Worm (Caenorhabditis elegans) whole organism, L4 larva: Measurements from ENCODE around the gene C38C3.3.

ENCODE experiments used
- D1046.2 ChIP-seq: fragments of 200-800 bp; sonication (Bioruptor generic); IDR thresholded peaks from 2 replicates; pipeline ENCODE4 v1.3.6; 2022; ENCODE audit warnings: missing genetic modification characterization, missing compliant biosample characterization
- F37D6.2 ChIP-seq: sonication (generic microtip); optimal IDR thresholded peaks from 2 replicates; lab custom pipeline; 2016; ENCODE audit warnings: mild to moderate bottlenecking, missing genetic modification characterization, missing compliant biosample characterization
- F44E2.7 ChIP-seq: fragments of 200-800 bp; sonication (Bioruptor generic); IDR thresholded peaks from 2 replicates; pipeline ENCODE4 v2.1.2; 2022; ENCODE audit warnings: missing genetic modification characterization, missing compliant biosample characterization
- F49E8.2 ChIP-seq: sonication (generic microtip); optimal IDR thresholded peaks from 2 replicates; lab custom pipeline; 2016; ENCODE audit warnings: missing compliant biosample characterization, mild to moderate bottlenecking, missing genetic modification characterization, borderline replicate concordance
- ZK337.2 ChIP-seq: fragments of 200-800 bp; sonication (Bioruptor generic); IDR thresholded peaks from 2 replicates; pipeline ENCODE4 v1.3.6; 2022; ENCODE audit warnings: missing genetic modification reagents, missing genetic modification characterization, missing compliant biosample characterization
- aha-1 ChIP-seq: fragments of 150-350 bp; peaks from one replicate; lab custom pipeline; 2014; ENCODE audit warnings: missing biosample characterization, missing genetic modification characterization
- aly-2 ChIP-seq: sonication (generic microtip); optimal IDR thresholded peaks from 2 replicates; lab custom pipeline; 2018; ENCODE audit warnings: missing biosample characterization, missing genetic modification characterization
- ama-1 ChIP-seq: fragments of 150-350 bp; optimal IDR thresholded peaks from 2 replicates; lab custom pipeline; 2014; ENCODE audit warnings: inconsistent platforms, mixed read lengths
- attf-4 ChIP-seq: sonication (generic microtip); optimal IDR thresholded peaks from 3 replicates; lab custom pipeline; 2017; ENCODE audit warnings: missing biosample characterization, missing genetic modification characterization
- ceh-20 ChIP-seq: fragments of 200-800 bp; sonication (Bioruptor generic); IDR thresholded peaks from 2 replicates; pipeline ENCODE4 v1.3.6; 2022; ENCODE audit warnings: missing genetic modification reagents, missing genetic modification characterization, missing compliant biosample characterization
- ceh-28 ChIP-seq: fragments of 150-350 bp; optimal IDR thresholded peaks from 2 replicates; lab custom pipeline; 2014; ENCODE audit warnings: missing biosample characterization, missing genetic modification reagents, missing genetic modification characterization
- ceh-62 ChIP-seq: sonication (generic microtip); optimal IDR thresholded peaks from 2 replicates; lab custom pipeline; 2017; ENCODE audit warnings: missing biosample characterization, missing genetic modification characterization
- ceh-82 ChIP-seq: sonication (generic microtip); optimal IDR thresholded peaks from 2 replicates; lab custom pipeline; 2017; ENCODE audit warnings: missing biosample characterization, missing genetic modification characterization
- cey-2 ChIP-seq: sonication (generic microtip); optimal IDR thresholded peaks from 3 replicates; lab custom pipeline; 2017; ENCODE audit warnings: missing genetic modification characterization, mild to moderate bottlenecking, missing compliant biosample characterization, antibody characterized with exemption, borderline replicate concordance; ENCODE audit not compliant: insufficient read depth
- ctbp-1 ChIP-seq: fragments of 200-800 bp; sonication (Bioruptor generic); IDR thresholded peaks from 2 replicates; pipeline ENCODE4 v1.3.6; 2022; ENCODE audit warnings: missing genetic modification reagents, missing genetic modification characterization, missing compliant biosample characterization
- dmd-6 ChIP-seq: fragments of 200-800 bp; sonication (Bioruptor generic); IDR thresholded peaks from 2 replicates; pipeline ENCODE4 v1.3.6; 2022; ENCODE audit warnings: missing genetic modification reagents, missing genetic modification characterization, missing compliant biosample characterization
- dmd-9 ChIP-seq: fragments of 200-800 bp; sonication (Bioruptor generic); IDR thresholded peaks from 2 replicates; pipeline ENCODE4 v1.3.6; 2022; ENCODE audit warnings: missing genetic modification reagents, missing genetic modification characterization, missing compliant biosample characterization
- dpl-1 ChIP-seq: fragments of 150-350 bp; optimal IDR thresholded peaks from 2 replicates; lab custom pipeline; 2014; ENCODE audit warnings: missing biosample characterization, missing genetic modification reagents, missing genetic modification characterization
- fkh-10 ChIP-seq: fragments of 150-350 bp; optimal IDR thresholded peaks from 2 replicates; lab custom pipeline; 2014; ENCODE audit warnings: missing biosample characterization, missing genetic modification reagents, missing genetic modification characterization
- hlh-11 ChIP-seq: fragments of 200-800 bp; sonication (Bioruptor generic); optimal IDR thresholded peaks from 2 replicates; lab custom pipeline; 2018; ENCODE audit warnings: mild to moderate bottlenecking, missing genetic modification characterization, missing compliant biosample characterization
- hlh-30 ChIP-seq: sonication (generic microtip); optimal IDR thresholded peaks from 2 replicates; lab custom pipeline; 2017; ENCODE audit warnings: antibody characterized with exemption, mild to moderate bottlenecking, missing genetic modification characterization, missing compliant biosample characterization; ENCODE audit not compliant: insufficient read depth
- lim-7 ChIP-seq: fragments of 200-800 bp; sonication (Bioruptor generic); IDR thresholded peaks from 2 replicates; pipeline ENCODE4 v1.3.6; 2022; ENCODE audit warnings: missing genetic modification characterization, missing compliant biosample characterization
- lin-1 ChIP-seq: fragments of 200-800 bp; sonication (Bioruptor generic); IDR thresholded peaks from 2 replicates; pipeline ENCODE4 v1.3.6; 2022; ENCODE audit warnings: missing genetic modification reagents, missing genetic modification characterization, missing compliant biosample characterization
- lin-15B ChIP-seq: fragments of 150-350 bp; sonication (generic microtip); optimal IDR thresholded peaks from 3 replicates; lab custom pipeline; 2014; ENCODE audit warnings: missing biosample characterization, missing genetic modification characterization
- lin-38 ChIP-seq: fragments of 200-800 bp; sonication (Bioruptor generic); IDR thresholded peaks from 2 replicates; pipeline ENCODE4 v1.3.6; 2022; ENCODE audit warnings: missing genetic modification reagents, missing genetic modification characterization, missing compliant biosample characterization
- lsy-2 ChIP-seq, 2 experiments: fragments of 150-350 bp in 1 of 2; sonication (generic microtip) in 1 of 2; optimal IDR thresholded peaks; 2 replicates each; lab custom pipeline; 2014 to 2017; ENCODE audit warnings: missing biosample characterization in 2 of 2, missing genetic modification characterization in 2 of 2
- madf-9 ChIP-seq: fragments of 200-800 bp; sonication (Bioruptor generic); conservative IDR thresholded peaks from 2 replicates; pipeline ENCODE4 v1.3.6; 2022; ENCODE audit warnings: missing genetic modification reagents, missing genetic modification characterization, missing compliant biosample characterization
- mdl-1 ChIP-seq, 2 experiments: fragments of 150-350 bp in 1 of 2; sonication (generic microtip) in 1 of 2; optimal IDR thresholded peaks; 2 replicates each; lab custom pipeline; 2014 to 2017; ENCODE audit warnings: missing biosample characterization in 2 of 2, missing genetic modification characterization in 2 of 2
- mep-1 ChIP-seq: fragments of 150-350 bp; sonication (generic microtip); optimal IDR thresholded peaks from 3 replicates; lab custom pipeline; 2014; ENCODE audit warnings: missing biosample characterization, missing genetic modification characterization
- mes-2 ChIP-seq: sonication (generic microtip); optimal IDR thresholded peaks from 2 replicates; lab custom pipeline; 2016; ENCODE audit warnings: missing genotype, mild to moderate bottlenecking, missing genetic modification characterization, missing compliant biosample characterization; ENCODE audit not compliant: poor library complexity, severe bottlenecking
- mxl-3 ChIP-seq: fragments of 200-800 bp; sonication (Bioruptor generic); optimal IDR thresholded peaks from 2 replicates; lab custom pipeline; 2018; ENCODE audit warnings: mild to moderate bottlenecking, missing genetic modification characterization, missing compliant biosample characterization
- nhr-10 ChIP-seq: fragments of 150-350 bp; optimal IDR thresholded peaks from 2 replicates; lab custom pipeline; 2014; ENCODE audit warnings: missing biosample characterization, missing genetic modification characterization
- nhr-111 ChIP-seq: fragments of 200-800 bp; sonication (Bioruptor generic); optimal IDR thresholded peaks from 2 replicates; lab custom pipeline; 2018; ENCODE audit warnings: mild to moderate bottlenecking, missing genetic modification characterization, missing compliant biosample characterization
- nhr-28 ChIP-seq: fragments of 150-350 bp; optimal IDR thresholded peaks from 2 replicates; lab custom pipeline; 2014; ENCODE audit warnings: missing biosample characterization, missing genetic modification characterization
- nhr-41 ChIP-seq: fragments of 200-800 bp; sonication (Bioruptor generic); IDR thresholded peaks from 2 replicates; pipeline ENCODE4 v1.3.6; 2022; ENCODE audit warnings: missing genetic modification reagents, missing genetic modification characterization, missing compliant biosample characterization
- nhr-6 ChIP-seq: fragments of 150-350 bp; optimal IDR thresholded peaks from 2 replicates; lab custom pipeline; 2014; ENCODE audit warnings: missing biosample characterization, missing genetic modification characterization
- nhr-77 ChIP-seq: fragments of 150-350 bp; optimal IDR thresholded peaks from 2 replicates; lab custom pipeline; 2014; ENCODE audit warnings: missing biosample characterization, missing genetic modification characterization
- pqm-1 ChIP-seq: sonication (generic microtip); optimal IDR thresholded peaks from 2 replicates; lab custom pipeline; 2017; ENCODE audit warnings: missing biosample characterization, missing genetic modification characterization
- saeg-2 ChIP-seq: fragments of 200-800 bp; sonication (Bioruptor generic); IDR thresholded peaks from 2 replicates; pipeline ENCODE4 v1.3.6; 2022; ENCODE audit warnings: missing genetic modification reagents, missing genetic modification characterization, missing compliant biosample characterization
- set-16 ChIP-seq: fragments of 200-800 bp; sonication (Bioruptor generic); IDR thresholded peaks from 2 replicates; pipeline ENCODE4 v1.3.6; 2022; ENCODE audit warnings: missing genetic modification reagents, missing genetic modification characterization, missing compliant biosample characterization
- spr-1 ChIP-seq: sonication (generic microtip); optimal IDR thresholded peaks from 2 replicates; lab custom pipeline; 2016; ENCODE audit warnings: mild to moderate bottlenecking, missing genetic modification characterization, missing compliant biosample characterization
- tag-97 ChIP-seq: fragments of 200-800 bp; sonication (Bioruptor generic); IDR thresholded peaks from 2 replicates; pipeline ENCODE4 v1.3.6; 2022; ENCODE audit warnings: missing genetic modification characterization, missing compliant biosample characterization
- zfp-2 ChIP-seq: sonication (generic microtip); optimal IDR thresholded peaks from 2 replicates; lab custom pipeline; 2016; ENCODE audit warnings: mild to moderate bottlenecking, missing genetic modification characterization, missing compliant biosample characterization
- zip-2 ChIP-seq: fragments of 150-350 bp; optimal IDR thresholded peaks from 2 replicates; lab custom pipeline; 2014; ENCODE audit warnings: missing biosample characterization, missing genetic modification characterization
- ztf-11 ChIP-seq: fragments of 150-350 bp; optimal IDR thresholded peaks from 2 replicates; lab custom pipeline; 2014; ENCODE audit warnings: missing biosample characterization, missing genetic modification characterization

The C38C3.3 gene

DNA sequence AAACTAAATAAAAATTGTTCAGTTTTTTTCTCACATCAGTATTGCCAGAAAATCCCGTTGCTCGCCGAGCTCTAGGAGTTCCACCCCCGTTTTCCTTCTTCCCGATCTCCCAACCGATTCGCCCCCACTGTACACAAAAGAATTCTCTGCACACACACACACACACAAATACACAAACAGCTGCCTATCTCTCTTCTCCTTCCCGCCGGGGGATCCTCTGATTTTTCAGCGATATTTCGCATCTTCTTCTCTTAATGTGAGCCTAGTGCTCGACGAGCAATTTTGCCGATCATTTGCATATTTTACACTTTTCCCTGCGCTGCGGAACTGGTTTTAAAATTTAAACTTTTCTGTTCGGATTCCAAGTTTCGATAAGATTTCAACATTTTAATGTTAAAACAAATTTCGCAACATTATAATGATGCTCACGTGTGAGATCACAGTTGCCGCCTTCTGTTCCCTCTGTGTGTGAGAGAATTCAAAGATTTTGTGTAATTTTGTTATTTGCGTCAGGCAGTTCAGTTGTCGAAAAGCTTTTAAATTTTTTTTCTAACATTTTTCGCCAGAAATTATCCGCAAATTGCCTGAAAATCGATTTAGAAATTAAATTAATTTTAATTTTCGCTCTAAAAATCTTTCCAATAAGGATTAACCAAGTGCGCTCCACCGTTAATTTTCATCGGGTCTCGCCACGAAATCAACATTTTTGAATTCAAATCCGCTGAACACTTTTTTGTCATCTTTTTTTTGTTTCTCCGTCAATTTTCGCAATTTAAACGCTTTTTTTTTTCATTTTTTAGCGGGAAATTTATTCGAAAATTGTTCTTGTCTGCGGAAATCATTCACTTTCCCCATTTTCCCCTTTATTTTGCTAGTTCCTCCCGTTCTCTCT lies 24.1 kb upstream of the C38C3.3 start (continued):
- TF ChIP-seq F37D6.2, result peak; percentile 18

DNA sequence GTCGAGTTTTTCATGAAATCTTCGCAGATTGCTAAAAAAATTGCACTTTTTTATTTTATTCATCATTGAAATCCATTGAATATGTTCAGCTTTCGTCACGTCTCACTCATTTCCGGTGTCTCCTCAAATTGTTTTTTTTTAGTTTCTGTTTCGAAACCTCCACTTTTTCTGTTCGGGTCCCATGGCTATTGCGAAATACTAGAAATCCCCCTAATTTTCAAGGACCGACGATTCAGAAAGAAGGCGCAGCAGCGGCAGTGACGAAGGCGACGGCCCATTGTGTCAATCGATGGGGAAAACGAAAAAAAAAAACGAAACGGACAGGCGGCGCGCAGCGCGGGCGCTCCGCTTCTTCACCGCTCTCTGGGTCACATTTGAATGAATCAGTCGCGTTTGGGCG lies 23.5 kb upstream of the C38C3.3 start:
- TF ChIP-seq set-16 (GFP tag; lab: Robert Waterston, UW) (peak; percentile 46; the same call in 1 of the 2 replicates), madf-9 (GFP tag; lab: Robert Waterston, UW) (peak; percentile 34; the same call in 1 of the 2 replicates), mep-1 (tag; lab: Kevin White, UChicago) (no peak), hlh-11 (tag; lab: Kevin White, UChicago) (no peak), aly-2 (tag; lab: Kevin White, UChicago) (no peak), ctbp-1 (0 out of 2 replicates have a peak, but pooled peaks have one; percentile 13), mes-2 (tag; lab: Kevin White, UChicago) (peak; percentile 34), D1046.2 (GFP tag; lab: Robert Waterston, UW) (0 out of 2 replicates have a peak, but pooled peaks have one; percentile 28)

DNA sequence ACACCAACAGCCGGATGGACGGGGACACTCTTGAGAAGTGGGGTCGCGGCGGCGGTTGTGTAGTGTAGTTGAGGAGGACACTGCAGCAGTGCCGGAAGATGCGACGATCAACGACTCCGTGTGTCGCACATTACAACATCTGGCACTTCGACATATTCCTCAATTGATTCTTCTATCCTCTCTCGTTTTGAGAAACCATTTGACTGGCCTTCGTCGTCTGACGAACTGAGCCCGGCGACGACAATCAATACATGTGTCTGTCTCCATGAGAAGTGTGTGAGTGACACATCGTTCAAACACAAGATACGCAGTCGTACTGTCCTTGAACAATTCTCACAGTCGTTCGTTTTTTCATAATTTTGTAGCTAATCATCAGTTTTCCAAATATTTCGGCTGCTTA lies 22.9 kb upstream of the C38C3.3 start:
- TF ChIP-seq lin-38 (GFP tag; lab: Robert Waterston, UW), result no peak
- TF ChIP-seq nhr-77 (tag; lab: Kevin White, UChicago), result no peak
- no peak for TF ChIP-seq F49E8.2 (tag; lab: Kevin White, UChicago)
- TF ChIP-seq dpl-1, result no peak
- peak; percentile 18 for TF ChIP-seq nhr-28
- TF ChIP-seq dmd-6, result no peak
- TF ChIP-seq ceh-28 (tag; lab: Kevin White, UChicago), result no peak
- no peak for TF ChIP-seq nhr-41
- TF ChIP-seq pqm-1 (tag; lab: Kevin White, UChicago), result no peak
- TF ChIP-seq cey-2 (tag; lab: Kevin White, UChicago), result no peak
- no peak for TF ChIP-seq zip-2
- no peak for TF ChIP-seq D1046.2 (GFP tag; lab: Robert Waterston, UW)
- no peak for TF ChIP-seq ctbp-1
- no peak for TF ChIP-seq ZK337.2 (GFP tag; lab: Robert Waterston, UW)
- no peak for TF ChIP-seq spr-1 (tag; lab: Kevin White, UChicago)
- TF ChIP-seq lim-7 (GFP tag; lab: Robert Waterston, UW), result no peak
- TF ChIP-seq ztf-11, result no peak
- TF ChIP-seq fkh-10 (GFP tag; lab: Kevin White, UChicago), result no peak
- TF ChIP-seq ama-1 (lab: Kevin White, UChicago), result no peak
- TF ChIP-seq lin-1, result no peak
- no peak for TF ChIP-seq F44E2.7 (GFP tag; lab: Robert Waterston, UW)
- TF ChIP-seq aly-2 (tag; lab: Kevin White, UChicago), result no peak
- TF ChIP-seq tag-97 (GFP tag; lab: Robert Waterston, UW), result no peak
- TF ChIP-seq mdl-1 (tag; optimal IDR thresholded peaks at IDR 0.05; lab: Kevin White, UChicago), result no peak
- TF ChIP-seq hlh-30 (tag; lab: Kevin White, UChicago), result peak; percentile 65
- no peak for TF ChIP-seq ceh-82 (tag; lab: Kevin White, UChicago)
- TF ChIP-seq saeg-2 (GFP tag; lab: Robert Waterston, UW), result no peak
- peak; percentile 82 for TF ChIP-seq aha-1 (tag; lab: Kevin White, UChicago)
- no peak for TF ChIP-seq lsy-2 (tag; optimal IDR thresholded peaks at IDR 0.05; lab: Kevin White, UChicago)
- TF ChIP-seq nhr-6, result no peak
- TF ChIP-seq attf-4, result no peak
- TF ChIP-seq nhr-10 (tag; lab: Kevin White, UChicago), result no peak
- TF ChIP-seq ceh-62 (tag; lab: Kevin White, UChicago), result no peak
- TF ChIP-seq ceh-20 (GFP tag; lab: Robert Waterston, UW), result no peak
- TF ChIP-seq dmd-9, result no peak
- TF ChIP-seq zfp-2, result no peak
- no peak for TF ChIP-seq nhr-111 (GFP tag; lab: Kevin White, UChicago)
- TF ChIP-seq mxl-3, result peak; percentile 43
- peak; percentile 17 for TF ChIP-seq mes-2 (tag; lab: Kevin White, UChicago)
- TF ChIP-seq set-16 (GFP tag; lab: Robert Waterston, UW), result no peak
- no peak for TF ChIP-seq lin-15B (tag; lab: Kevin White, UChicago)
